Fruit fly (Drosophila melanogaster): ENCODE results near the gene Tb.

Gene Tb

DNA sequence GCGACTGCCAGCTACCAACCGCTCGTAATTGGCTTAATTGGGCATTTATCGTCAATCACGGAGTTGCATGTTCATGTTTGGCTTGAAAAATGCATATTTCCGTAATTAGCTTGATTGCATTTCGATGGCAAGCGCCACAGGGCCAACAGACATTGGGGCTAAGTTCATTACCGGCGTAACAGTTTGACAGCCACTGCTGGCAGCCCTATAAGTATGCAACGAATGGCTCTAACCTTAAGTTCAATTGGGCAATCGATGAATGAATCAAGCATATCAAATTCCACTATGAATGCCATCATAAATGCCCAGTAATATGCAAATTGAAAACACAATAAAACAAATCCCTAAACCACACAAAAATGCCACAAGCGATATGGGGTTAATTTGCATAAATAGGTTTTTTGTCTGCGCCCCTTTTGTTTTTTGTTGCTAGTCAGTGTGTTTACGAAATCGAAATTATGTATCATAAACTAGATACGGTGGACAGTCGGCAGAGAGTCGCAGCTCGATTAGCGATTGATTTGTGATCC lies 759 bp upstream of the Tb start (continued):
- TF ChIP-seq CG6272 (GFP tag; IDR thresholded peaks at IDR 0.05) (no peak), CG13287 (GFP tag; IDR thresholded peaks at IDR 0.05; ENCODE audit: partially characterized antibody) (peak; percentile 9; the same call in 1 of the 2 replicates), pzg (GFP tag; optimal IDR thresholded peaks at IDR 0.05) (no peak), CG17385 (GFP tag; optimal IDR thresholded peaks at IDR 0.05) (no peak), sd (tag; optimal IDR thresholded peaks at IDR 0.05) (peak; percentile 96)

DNA sequence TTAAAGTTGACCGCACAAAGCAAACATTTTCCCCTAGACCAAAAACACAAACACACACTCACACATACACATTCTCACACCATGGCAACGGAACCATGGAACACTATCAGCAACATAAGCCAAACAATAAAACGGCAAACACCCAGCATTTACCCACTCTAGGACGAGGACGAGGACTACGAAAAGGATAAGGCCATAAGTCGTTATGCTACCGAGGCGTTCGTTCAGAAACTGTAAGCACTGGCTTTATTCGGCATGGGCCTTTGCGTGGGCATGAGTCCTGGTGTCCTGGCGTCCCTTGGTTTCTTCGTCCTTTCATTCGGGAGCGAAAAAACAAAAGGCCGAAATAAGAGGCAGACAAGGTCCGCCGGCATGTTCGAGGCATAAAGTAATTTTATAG lies 14.0 kb downstream of the Tb start:
- no peak for TF ChIP-seq sima (GFP tag; optimal IDR thresholded peaks at IDR 0.05)
- peak; percentile 80 for TF ChIP-seq CG13894 (tag; optimal IDR thresholded peaks at IDR 0.05)
- TF ChIP-seq CG12104 (GFP tag; optimal IDR thresholded peaks at IDR 0.05): no peak
- TF ChIP-seq CG15479 (GFP tag; optimal IDR thresholded peaks at IDR 0.05): no peak
- TF ChIP-seq abd-A (tag; optimal IDR thresholded peaks at IDR 0.05): peak; percentile 57
- no peak for TF ChIP-seq CTCF (GFP tag; optimal IDR thresholded peaks at IDR 0.05)

DNA sequence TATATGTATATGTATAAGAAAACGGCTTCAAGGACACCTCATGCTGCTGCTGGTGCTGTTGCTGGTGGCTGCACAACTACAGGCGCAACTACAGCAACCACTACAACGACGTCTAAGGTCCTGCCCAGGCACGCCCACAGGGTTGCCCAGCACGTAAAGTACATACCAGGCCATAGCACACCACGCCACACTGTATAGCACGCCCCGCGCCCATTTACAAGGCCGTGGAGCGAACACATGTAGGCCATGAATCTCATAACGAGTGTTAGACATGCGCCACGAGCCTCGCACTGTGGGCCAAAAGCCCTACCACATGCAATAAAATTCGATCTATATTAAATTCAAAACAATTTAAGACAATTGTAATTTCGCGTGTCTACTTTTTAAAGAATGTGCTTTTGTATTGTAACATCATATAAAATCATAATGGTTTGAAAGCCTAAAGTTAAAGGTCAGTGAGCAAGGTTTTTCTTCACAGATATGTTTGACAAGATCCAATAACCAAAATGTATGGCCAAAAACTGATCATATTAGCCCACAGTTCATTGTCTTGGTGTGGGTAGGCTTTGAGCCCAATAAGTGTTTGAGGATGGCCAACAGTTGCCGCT lies 15.4 kb downstream of the Tb start:
- TF ChIP-seq aop (GFP tag; IDR thresholded peaks at IDR 0.05): no peak
- TF ChIP-seq ci (GFP tag; IDR thresholded peaks at IDR 0.05): no peak
- no peak for TF ChIP-seq Sry-δ (GFP tag; optimal IDR thresholded peaks at IDR 0.05)
- TF ChIP-seq NK7.1 (GFP tag; optimal IDR thresholded peaks at IDR 0.05): no peak
- peak; percentile 48 for TF ChIP-seq CG11504 (tag; optimal IDR thresholded peaks at IDR 0.05)
- TF ChIP-seq CG17361 (GFP tag; IDR thresholded peaks at IDR 0.05): no peak
- TF ChIP-seq Fer3 (tag; optimal IDR thresholded peaks at IDR 0.05): peak; percentile 13
- no peak for TF ChIP-seq CG15011 (GFP tag; optimal IDR thresholded peaks at IDR 0.05)
- TF ChIP-seq CkIIα-i1 (GFP tag; IDR thresholded peaks at IDR 0.05): no peak
- TF ChIP-seq CG8281 (tag; optimal IDR thresholded peaks at IDR 0.05): no peak
- no peak for TF ChIP-seq Elba2 (GFP tag; optimal IDR thresholded peaks at IDR 0.05)
- TF ChIP-seq lab (GFP tag; optimal IDR thresholded peaks at IDR 0.05): peak; percentile 60
- no peak for TF ChIP-seq hbn (GFP tag; IDR thresholded peaks at IDR 0.05; ENCODE audit: partially characterized antibody)
- TF ChIP-seq tin (GFP tag; optimal IDR thresholded peaks at IDR 0.05): no peak
- no peak for TF ChIP-seq CG5953 (GFP tag; IDR thresholded peaks at IDR 0.05)
- no peak for TF ChIP-seq CG10209 (GFP tag; optimal IDR thresholded peaks at IDR 0.05)
- TF ChIP-seq gt (GFP tag; IDR thresholded peaks at IDR 0.05): no peak
- TF ChIP-seq pb (GFP tag; optimal IDR thresholded peaks at IDR 0.05): no peak
- no peak for TF ChIP-seq nerfin-2 (GFP tag; IDR thresholded peaks at IDR 0.05; ENCODE audit: partially characterized antibody)
- no peak for TF ChIP-seq yki (optimal IDR thresholded peaks at IDR 0.05)
- no peak for TF ChIP-seq CG11456 (GFP tag; IDR thresholded peaks at IDR 0.05)
- no peak for TF ChIP-seq pros (GFP tag; optimal IDR thresholded peaks at IDR 0.05)
- TF ChIP-seq ranshi (GFP tag; IDR thresholded peaks at IDR 0.05): no peak
- no peak for TF ChIP-seq pita (GFP tag; optimal IDR thresholded peaks at IDR 0.05)
- TF ChIP-seq Doc2 (GFP tag; IDR thresholded peaks at IDR 0.05): no peak
- TF ChIP-seq sob (GFP tag; IDR thresholded peaks at IDR 0.05): no peak
- no peak for TF ChIP-seq CG4730 (GFP tag; IDR thresholded peaks at IDR 0.05)
- no peak for TF ChIP-seq Nf-YB (GFP tag; optimal IDR thresholded peaks at IDR 0.05)
- TF ChIP-seq CG7839 (tag; optimal IDR thresholded peaks at IDR 0.05): peak; percentile 39
- TF ChIP-seq gcm2 (GFP tag; optimal IDR thresholded peaks at IDR 0.05): no peak
- no peak for TF ChIP-seq en (GFP tag; optimal IDR thresholded peaks at IDR 0.05)
- no peak for TF ChIP-seq nom (GFP tag; optimal IDR thresholded peaks at IDR 0.05)
- no peak for TF ChIP-seq CG1603 (tag; optimal IDR thresholded peaks at IDR 0.05)
- TF ChIP-seq fd64A (GFP tag; optimal IDR thresholded peaks at IDR 0.05): no peak
- TF ChIP-seq kay (GFP tag; optimal IDR thresholded peaks at IDR 0.05): no peak
- no peak for TF ChIP-seq MTF-1 (GFP tag; optimal IDR thresholded peaks at IDR 0.05; ENCODE audit: borderline replicate concordance)
- peak; percentile 29 for TF ChIP-seq CG2120 (GFP tag; optimal IDR thresholded peaks at IDR 0.05)

Measured in whole organism, embryonic.